Fruit fly (Drosophila melanogaster): ENCODE data around the gene CG34150.

The CG34150 gene

DNA sequence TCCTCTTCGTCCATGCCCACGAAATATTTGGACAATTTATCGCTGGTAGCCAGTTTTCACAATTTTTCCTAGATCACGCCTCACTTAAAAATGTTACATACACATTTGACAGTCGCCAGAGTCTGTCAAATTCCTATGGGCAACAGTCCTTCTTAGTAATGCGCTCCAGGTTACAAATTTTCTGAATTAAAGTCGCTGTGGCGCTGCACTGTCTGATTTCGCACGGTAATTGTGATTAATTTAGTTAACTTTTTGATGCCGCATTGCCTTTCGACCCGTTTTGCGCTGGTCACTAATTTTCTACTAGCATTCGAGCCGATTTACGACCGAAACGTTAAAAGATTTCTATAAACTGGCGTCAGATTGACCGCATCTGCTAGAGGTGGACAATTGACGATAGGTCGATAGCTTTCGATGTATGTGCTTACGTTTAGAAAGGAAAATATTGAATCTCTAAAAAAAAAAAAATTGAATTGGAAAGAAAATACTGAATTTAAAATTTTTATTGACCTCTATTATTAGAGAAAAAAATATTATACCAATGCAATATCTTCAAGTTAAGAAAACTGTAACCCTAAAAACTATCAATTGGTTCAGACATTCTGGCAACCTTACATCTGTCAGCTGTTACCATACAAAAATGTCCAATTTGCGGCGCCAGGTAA is at the start of gene CG34150, which contains the start of gene lili:
Gene CG34150, plus strand, starts transcription at position 626 of the 665 bp plus-strand sequence.
Gene lili, minus strand, starts transcription at position 376 of the 665 bp plus-strand sequence.
- TF ChIP-seq CTCF (optimal IDR thresholded peaks at IDR 0.05) (no peak), CG8478 (optimal IDR thresholded peaks at IDR 0.05) (no peak)

DNA sequence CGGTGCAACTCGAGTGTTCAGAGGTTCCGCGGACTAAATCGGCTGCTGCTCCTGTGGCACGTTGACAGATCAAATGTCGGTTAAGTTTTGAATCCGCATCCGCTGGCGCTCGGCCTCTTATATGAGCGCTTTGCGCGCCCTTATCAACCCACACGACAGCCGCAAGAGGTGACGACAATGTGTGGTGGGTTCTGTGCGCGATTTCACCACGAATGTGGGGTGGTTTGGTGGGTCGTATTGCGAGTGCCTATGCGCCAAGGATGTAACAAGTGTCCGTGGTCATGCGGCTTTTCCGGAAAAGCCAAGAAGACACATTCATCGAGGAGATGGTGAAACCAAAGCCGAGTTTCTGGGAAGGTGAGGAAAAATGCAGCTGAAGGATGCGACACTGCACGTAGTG is 49.1 kb upstream of the CG34150 start, which contains the start of gene AstA:
Gene AstA, minus strand, starts transcription at position 101 of the 400 bp plus-strand sequence.
- TF ChIP-seq CG8478 (optimal IDR thresholded peaks at IDR 0.05) (no peak), CTCF (optimal IDR thresholded peaks at IDR 0.05) (no peak)

DNA sequence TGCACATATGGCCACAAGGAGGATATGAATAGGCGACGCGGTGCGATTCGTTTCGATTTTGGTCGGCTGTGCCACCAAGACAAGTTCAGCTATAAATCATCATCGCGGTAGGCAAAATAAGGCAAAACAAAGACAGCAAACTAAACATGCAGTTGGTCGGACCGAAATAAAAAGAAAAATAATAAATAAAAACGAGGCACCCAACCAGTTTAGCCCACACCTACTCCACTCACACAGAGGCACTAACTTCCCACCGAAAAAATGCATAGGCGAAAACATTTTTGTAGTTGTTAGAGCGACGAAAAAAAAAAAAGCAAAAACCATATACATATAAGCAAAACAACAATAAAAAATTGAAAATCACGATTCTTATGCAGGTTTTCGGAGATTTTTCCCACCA is 47.4 kb upstream of the CG34150 start:
- TF ChIP-seq CG8478 (optimal IDR thresholded peaks at IDR 0.05) (no peak), CTCF (optimal IDR thresholded peaks at IDR 0.05) (no peak)

DNA sequence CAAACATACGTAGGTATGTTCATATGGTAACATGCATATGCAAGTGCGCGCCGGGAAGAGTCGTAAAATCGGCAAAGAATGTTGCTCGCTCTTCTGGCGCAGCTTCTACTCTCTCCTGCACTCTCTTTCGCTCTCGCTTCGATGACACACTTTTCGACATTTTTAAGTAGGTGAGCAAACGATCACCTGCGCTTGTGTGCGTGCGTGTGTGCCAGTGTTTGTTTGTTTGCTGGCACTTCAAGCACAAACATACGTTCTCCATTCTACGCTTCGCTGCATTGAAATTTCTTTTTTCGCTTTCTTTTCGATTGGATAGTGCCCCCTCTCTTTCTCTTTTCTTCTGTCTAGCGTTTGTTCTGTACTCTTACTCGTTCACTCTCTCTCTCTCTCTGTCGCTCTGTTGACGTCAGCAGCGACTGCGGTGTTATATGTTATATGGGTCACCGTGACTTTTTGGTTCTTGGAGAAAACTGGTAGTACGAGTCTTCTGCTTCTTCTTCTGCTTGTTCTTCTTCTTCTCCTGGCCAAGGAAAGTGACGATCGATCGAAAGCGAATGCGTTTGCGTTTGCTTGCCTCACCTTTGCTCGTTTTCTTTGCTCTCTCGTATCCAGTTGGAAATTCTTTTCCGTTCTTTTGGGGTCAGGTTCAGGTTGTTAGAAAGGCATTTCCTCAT is 46.3 kb upstream of the CG34150 start:
- no peak for TF ChIP-seq CG8478 (optimal IDR thresholded peaks at IDR 0.05)

DNA sequence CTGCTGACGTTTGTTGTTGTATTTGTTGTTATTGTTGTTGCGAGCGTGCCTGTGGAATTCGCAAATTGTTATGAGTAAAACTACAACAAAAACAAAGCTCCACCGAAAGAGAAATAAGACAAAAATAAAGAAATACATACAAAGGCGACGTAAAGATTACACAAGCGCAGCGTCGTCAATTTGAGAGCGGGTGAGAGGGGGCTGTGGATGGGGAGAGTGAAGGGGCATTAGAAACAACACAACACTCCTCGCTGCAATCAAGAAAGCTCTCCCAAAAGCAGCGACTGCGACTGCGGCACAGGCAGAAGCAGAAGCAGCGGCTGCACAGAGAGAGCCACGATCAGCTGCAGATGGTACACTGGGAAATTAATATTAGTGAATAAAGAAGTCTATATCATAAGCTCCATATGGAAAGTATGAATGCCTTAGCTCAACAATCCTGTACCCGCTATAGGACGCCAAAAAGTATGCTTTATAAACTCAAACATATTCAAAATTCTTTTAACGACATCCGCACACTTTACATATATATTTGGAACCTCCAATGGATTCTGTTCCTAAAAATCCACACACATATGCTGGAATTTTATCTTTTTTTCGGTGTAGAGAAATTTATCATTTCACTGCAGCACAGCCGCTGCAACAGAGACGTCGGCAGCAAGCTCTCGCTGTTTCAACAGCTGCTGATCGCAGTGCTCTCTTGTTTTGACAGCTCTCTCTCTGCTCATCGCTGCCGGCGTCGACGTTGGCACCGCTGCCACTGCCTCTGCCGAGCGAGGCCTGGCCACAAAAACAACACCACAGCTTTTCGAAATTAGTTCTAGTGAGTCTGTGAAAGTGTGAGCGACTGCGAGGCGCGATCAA is 45.3 kb upstream of the CG34150 start, which contains the start of gene CG13631:
Gene CG13631, plus strand, starts transcription at position 814 of the 864 bp plus-strand sequence.
- no peak for TF ChIP-seq CTCF (optimal IDR thresholded peaks at IDR 0.05)
- TF ChIP-seq CG8478 (optimal IDR thresholded peaks at IDR 0.05): no peak

DNA sequence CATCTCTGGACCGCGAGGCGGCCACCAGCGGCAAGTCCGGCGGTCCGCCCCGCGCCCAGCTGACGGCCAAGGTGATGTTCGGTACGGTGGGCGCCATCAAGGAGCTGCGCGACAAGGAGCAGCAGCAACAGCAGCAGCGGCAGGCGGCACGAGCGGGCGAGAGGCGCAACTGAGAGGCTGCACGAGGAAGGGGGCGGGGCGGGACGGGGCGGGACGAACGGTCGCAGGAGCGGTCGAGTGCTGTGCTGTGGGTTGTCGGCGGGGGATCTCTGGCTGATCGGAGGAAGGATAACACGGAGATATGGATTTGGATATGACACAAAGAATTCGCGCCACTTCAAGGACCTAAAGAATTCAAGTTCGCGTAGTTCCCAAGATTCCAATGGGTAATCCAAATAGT is 44.5 kb upstream of the CG34150 start:
- TF ChIP-seq CG8478 (optimal IDR thresholded peaks at IDR 0.05): no peak

DNA sequence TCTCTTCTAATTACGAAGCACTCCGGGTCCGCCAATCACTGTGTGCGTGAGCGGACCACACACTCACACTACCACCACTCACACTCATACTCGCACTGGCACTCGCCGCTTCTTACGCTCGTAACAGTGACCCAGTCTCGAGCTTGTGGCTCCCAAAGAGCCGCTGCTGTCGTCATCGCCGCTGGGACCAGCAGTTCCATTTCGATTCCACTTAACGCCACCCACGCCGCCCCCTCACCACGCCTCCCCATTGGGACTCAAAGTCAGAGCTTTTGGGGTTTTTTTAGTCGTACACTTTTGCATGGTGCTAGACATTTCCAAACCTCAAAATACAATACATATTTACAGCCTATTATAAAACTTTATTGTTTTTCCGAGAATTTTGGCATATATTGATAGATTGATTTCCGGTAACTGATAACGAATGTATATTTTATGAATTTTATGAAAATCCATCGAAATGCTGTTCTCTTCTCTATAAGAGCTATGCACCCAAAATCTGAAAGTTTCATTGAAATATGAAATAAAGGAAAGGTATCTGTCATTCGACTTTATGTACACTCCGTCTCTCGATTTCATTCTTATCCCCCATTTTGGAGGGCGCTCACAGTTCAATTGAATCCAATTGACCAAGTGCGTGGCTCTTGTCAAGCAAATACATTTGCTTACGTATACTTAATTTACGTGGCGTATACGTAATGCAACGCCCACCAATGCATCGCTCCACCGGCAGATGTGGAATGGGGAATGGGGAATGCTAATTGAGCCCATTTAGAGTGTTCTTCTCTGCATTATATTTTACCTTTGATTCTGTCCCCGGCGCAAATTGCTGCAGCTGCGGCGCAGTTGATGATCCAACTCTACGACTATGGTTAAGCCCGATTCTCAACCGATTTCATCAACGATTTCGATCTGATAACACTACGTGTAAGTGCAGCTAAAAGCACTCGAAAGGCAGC is 42.5 kb upstream of the CG34150 start, which contains the start of gene CG42331:
Gene CG42331, plus strand, starts transcription at position 909 of the 959 bp plus-strand sequence.
- TF ChIP-seq CG8478 (optimal IDR thresholded peaks at IDR 0.05) (no peak), CTCF (optimal IDR thresholded peaks at IDR 0.05) (no peak)

DNA sequence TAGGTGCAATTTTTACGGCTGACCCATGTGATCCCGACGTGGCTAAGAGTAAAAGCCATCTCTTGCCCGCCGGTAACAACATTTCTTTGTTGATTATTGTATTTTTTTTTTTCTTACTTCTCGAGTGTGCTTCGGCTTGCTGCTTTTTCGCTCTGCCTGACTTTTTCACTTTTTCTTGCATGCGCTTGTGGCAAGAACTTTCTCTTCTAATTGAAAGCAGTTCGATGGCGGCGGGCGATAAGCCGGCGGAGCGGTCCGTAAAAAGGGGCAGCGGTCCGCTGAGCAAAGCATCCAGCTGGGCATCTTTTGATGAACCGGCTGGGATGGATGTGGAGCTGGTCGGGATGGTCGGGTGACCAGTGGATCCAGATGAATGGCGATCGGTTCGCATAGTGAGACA is 41.0 kb upstream of the CG34150 start:
- TF ChIP-seq CG8478 (optimal IDR thresholded peaks at IDR 0.05) (no peak), CTCF (optimal IDR thresholded peaks at IDR 0.05) (no peak)

DNA sequence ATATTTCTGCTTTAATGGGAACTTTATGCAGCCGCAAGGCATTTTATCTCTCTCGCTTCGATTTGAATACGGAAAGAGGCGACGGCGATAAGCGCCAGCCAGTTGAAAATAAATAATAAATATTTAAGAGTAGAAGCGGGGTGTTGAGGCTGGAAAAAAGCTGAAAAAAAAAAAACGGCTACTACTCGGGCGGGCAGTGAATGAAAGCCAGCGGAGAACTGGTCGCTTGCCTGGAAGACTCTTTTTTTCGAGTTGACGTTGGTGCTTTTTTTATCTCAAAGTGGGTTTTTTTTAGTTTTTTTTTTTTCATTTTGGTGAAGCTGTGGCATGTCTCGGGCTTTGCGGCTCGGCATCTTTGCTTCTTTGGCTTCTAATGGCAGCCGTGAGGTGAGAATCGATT is 40.6 kb upstream of the CG34150 start:
- TF ChIP-seq CTCF (optimal IDR thresholded peaks at IDR 0.05): no peak
- no peak for TF ChIP-seq CG8478 (optimal IDR thresholded peaks at IDR 0.05)

DNA sequence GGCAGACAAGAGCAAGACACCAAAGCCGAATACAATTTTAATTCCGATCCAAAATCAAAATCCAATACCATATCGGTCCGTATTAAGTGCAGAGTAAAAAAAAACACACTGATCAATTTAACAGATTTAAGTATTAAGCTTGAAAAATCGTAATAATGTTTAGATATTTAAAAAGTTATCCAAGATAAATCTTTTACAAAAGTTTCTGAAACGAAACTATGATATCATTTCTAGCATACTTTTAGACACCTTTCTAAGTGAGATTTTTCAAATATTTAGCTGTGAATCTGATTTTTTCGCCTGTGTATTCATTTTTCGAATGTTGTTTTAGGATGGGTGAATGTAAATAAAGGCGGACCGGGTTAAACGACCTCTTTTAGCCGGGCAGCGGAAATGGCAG is 37.0 kb upstream of the CG34150 start:
- TF ChIP-seq CTCF (optimal IDR thresholded peaks at IDR 0.05): no peak
- TF ChIP-seq CG8478 (optimal IDR thresholded peaks at IDR 0.05): no peak

DNA sequence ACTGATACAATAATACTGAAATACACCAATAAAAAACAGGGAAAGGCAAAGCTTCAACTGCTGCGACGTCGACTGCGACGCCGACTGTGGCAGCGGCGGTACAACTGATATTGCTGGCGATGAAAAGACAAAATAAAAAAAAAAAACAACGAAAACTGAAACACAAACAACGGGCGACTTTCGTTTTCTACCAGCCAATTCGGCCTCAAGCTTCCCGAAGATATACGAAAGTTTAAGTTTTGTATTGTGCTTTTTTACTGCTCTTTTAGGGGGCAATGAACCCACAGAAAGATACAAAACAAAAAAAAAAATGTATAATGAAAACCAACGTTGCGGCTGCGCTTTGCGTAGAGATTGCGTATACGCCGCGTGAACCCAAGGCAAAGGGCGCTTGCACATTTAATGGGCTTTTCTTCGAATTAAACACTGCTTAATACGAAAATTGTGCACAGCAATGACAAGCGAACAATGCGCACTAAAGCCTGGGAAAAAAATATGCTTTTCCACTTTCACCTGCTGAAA is 35.8 kb upstream of the CG34150 start:
- TF ChIP-seq CTCF (optimal IDR thresholded peaks at IDR 0.05) (no peak), CG8478 (optimal IDR thresholded peaks at IDR 0.05) (no peak)

DNA sequence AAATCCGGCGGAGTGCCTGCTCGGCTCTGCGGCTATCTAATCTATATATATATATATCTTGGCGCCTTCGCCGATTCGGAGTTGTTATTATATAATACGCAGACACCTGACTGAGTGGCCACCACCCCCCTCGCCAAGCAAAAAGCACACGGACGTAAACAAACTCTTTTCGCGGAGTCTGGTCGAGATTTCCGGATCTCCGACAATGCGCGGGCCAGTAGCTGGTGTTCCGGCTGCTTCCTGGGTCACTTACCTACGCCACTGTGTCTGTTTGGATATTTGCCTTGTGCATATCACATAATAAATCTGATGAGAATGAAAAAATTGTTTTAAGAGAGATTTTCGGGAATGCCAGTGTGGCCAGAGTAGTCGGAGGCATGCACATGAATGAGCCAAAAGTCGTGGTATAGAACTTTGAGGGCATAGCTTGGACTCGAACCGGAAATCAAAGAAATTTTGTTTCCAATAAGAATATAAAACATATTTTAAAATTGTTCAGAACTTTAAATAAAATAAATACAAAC is 27.0 kb upstream of the CG34150 start, which contains the start of gene CG5805:
Gene CG5805, minus strand, starts transcription at position 380 of the 524 bp plus-strand sequence.
- TF ChIP-seq CG8478 (optimal IDR thresholded peaks at IDR 0.05) (no peak), CTCF (optimal IDR thresholded peaks at IDR 0.05) (no peak)

DNA sequence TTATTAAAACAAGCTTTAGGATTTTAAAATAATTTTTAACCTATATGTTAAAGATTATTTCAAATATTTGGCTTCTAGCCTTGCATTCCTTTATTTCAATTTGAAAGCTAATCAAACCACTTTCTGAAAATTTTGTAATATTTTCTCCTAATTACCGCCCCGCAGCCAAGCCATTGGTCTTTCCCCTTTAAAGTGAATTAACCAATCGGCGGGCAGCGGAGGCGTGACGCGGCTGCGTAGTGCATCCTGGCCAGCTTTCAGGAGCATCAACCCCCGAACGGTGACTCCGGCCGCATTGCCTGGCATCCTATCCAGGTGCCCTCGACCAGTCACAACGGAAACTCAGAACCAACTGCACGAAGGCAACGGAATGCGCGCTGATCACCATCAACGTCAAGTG is 26.3 kb upstream of the CG34150 start, which contains the start of gene Ets96B:
Gene Ets96B, plus strand, starts transcription at position 321 of the 400 bp plus-strand sequence.
- no peak for TF ChIP-seq CG8478 (optimal IDR thresholded peaks at IDR 0.05)
- no peak for TF ChIP-seq CTCF (optimal IDR thresholded peaks at IDR 0.05)

DNA sequence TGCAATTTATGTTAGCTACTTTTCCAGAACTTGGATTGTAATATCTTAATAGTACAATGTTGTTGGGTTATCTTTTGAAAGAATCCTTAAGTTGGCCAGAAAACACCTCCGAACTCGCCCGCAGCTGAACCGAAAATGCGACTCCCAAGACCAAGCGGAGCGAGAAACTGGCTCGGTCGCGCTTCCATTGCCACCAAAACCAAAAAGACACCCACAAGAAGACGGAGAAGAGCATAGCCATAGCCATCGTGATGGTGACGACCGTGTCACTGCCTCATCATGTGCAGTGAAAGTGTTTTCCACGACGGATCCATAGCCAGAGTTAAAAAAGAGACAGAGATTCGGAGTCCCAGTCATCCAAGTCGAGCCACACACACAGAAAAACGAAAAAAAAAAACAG is 24.0 kb upstream of the CG34150 start, which contains the start of gene CG13634:
Gene CG13634, minus strand, starts transcription at position 101 of the 400 bp plus-strand sequence.
- no peak for TF ChIP-seq CG8478 (optimal IDR thresholded peaks at IDR 0.05)
- TF ChIP-seq CTCF (optimal IDR thresholded peaks at IDR 0.05): no peak
